Fruit fly (Drosophila melanogaster) whole organism, adult: ENCODE measurements around the gene MBD-like.

Experiments used
- CG11617 ChIP-seq: fragments of 200-800 bp; sonication (Bioruptor generic); optimal IDR thresholded peaks from 2 replicates; lab custom pipeline; 2017; ENCODE audit warnings: mild to moderate bottlenecking, missing biosample characterization, missing genetic modification reagents, missing genetic modification characterization
- CG12768 ChIP-seq: fragments of 200-800 bp; sonication (Bioruptor generic); optimal IDR thresholded peaks from 2 replicates; lab custom pipeline; 2017; ENCODE audit warnings: missing biosample characterization, missing genetic modification characterization, mild to moderate bottlenecking, moderate library complexity, missing genetic modification reagents
- CG14711 ChIP-seq: fragments of 200-800 bp; sonication (Bioruptor generic); optimal IDR thresholded peaks from 2 replicates; lab custom pipeline; 2018; ENCODE audit warnings: missing biosample characterization, mild to moderate bottlenecking, missing genetic modification characterization, moderate library complexity
- CG1620 ChIP-seq: fragments of 200-800 bp; sonication (Bioruptor generic); optimal IDR thresholded peaks from 2 replicates; lab custom pipeline; 2016; ENCODE audit warnings: missing biosample characterization, missing genetic modification characterization
- CG33017 ChIP-seq: fragments of 200-800 bp; sonication (Bioruptor generic); optimal IDR thresholded peaks from 2 replicates; lab custom pipeline; 2018; ENCODE audit warnings: missing biosample characterization, mild to moderate bottlenecking, missing genetic modification characterization, moderate library complexity
- CG5204 ChIP-seq: fragments of 200-800 bp; sonication (Bioruptor generic); optimal IDR thresholded peaks from 2 replicates; lab custom pipeline; 2016; ENCODE audit warnings: missing biosample characterization, missing genetic modification characterization
- CG7045 ChIP-seq: fragments of 200-800 bp; sonication (Bioruptor generic); optimal IDR thresholded peaks from 2 replicates; lab custom pipeline; 2017; ENCODE audit warnings: missing biosample characterization, mild to moderate bottlenecking, missing genetic modification characterization
- CG7101 ChIP-seq: fragments of 200-800 bp; sonication (Bioruptor generic); optimal IDR thresholded peaks from 2 replicates; lab custom pipeline; 2018; ENCODE audit warnings: missing biosample characterization, mild to moderate bottlenecking, missing genetic modification characterization, moderate library complexity
- Clk ChIP-seq: fragments of 200-800 bp; sonication (Bioruptor generic); optimal IDR thresholded peaks from 2 replicates; lab custom pipeline; 2017; ENCODE audit warnings: missing biosample characterization, missing genetic modification characterization
- Crg-1 ChIP-seq: fragments of 200-800 bp; sonication (Bioruptor generic); optimal IDR thresholded peaks from 2 replicates; lab custom pipeline; 2016; ENCODE audit warnings: missing biosample characterization, missing genetic modification characterization
- Mnt ChIP-seq: fragments of 200-800 bp; sonication (Bioruptor generic); optimal IDR thresholded peaks from 2 replicates; lab custom pipeline; 2016; ENCODE audit warnings: missing biosample characterization, mild to moderate bottlenecking, missing genetic modification characterization
- bab1 ChIP-seq: fragments of 200-800 bp; sonication (Bioruptor generic); optimal IDR thresholded peaks from 3 replicates; lab custom pipeline; 2019; ENCODE audit warnings: missing biosample characterization, mild to moderate bottlenecking, missing genetic modification characterization, moderate library complexity
- cic ChIP-seq: fragments of 200-800 bp; sonication (Bioruptor generic); optimal IDR thresholded peaks from 2 replicates; lab custom pipeline; 2017; ENCODE audit warnings: missing biosample characterization, mild to moderate bottlenecking, missing genetic modification characterization, moderate library complexity
- cnc ChIP-seq, 2 experiments: fragments of >200 bp; optimal IDR thresholded peaks; 2 replicates each; lab custom pipeline; 2017
- kay ChIP-seq: fragments of 200-800 bp; sonication (Bioruptor generic); peaks from one replicate; lab custom pipeline; 2016; ENCODE audit warnings: missing biosample characterization, missing genetic modification characterization, borderline replicate concordance
- ovo ChIP-seq: fragments of 200-800 bp; sonication (Bioruptor generic); optimal IDR thresholded peaks from 2 replicates; lab custom pipeline; 2016; ENCODE audit warnings: missing biosample characterization, missing genetic modification characterization
- pad ChIP-seq: fragments of 200-800 bp; sonication (Bioruptor generic); optimal IDR thresholded peaks from 3 replicates; lab custom pipeline; 2017; ENCODE audit warnings: missing biosample characterization, missing genetic modification characterization, mild to moderate bottlenecking, moderate library complexity, missing genetic modification reagents
- tj ChIP-seq: fragments of 200-800 bp; sonication (Bioruptor generic); optimal IDR thresholded peaks from 3 replicates; lab custom pipeline; 2017; ENCODE audit warnings: missing biosample characterization, mild to moderate bottlenecking, missing genetic modification characterization, moderate library complexity
- toe ChIP-seq: fragments of 200-800 bp; sonication (Bioruptor generic); optimal IDR thresholded peaks from 2 replicates; lab custom pipeline; 2016; ENCODE audit warnings: missing biosample characterization, missing genetic modification characterization

MBD-like gene

DNA sequence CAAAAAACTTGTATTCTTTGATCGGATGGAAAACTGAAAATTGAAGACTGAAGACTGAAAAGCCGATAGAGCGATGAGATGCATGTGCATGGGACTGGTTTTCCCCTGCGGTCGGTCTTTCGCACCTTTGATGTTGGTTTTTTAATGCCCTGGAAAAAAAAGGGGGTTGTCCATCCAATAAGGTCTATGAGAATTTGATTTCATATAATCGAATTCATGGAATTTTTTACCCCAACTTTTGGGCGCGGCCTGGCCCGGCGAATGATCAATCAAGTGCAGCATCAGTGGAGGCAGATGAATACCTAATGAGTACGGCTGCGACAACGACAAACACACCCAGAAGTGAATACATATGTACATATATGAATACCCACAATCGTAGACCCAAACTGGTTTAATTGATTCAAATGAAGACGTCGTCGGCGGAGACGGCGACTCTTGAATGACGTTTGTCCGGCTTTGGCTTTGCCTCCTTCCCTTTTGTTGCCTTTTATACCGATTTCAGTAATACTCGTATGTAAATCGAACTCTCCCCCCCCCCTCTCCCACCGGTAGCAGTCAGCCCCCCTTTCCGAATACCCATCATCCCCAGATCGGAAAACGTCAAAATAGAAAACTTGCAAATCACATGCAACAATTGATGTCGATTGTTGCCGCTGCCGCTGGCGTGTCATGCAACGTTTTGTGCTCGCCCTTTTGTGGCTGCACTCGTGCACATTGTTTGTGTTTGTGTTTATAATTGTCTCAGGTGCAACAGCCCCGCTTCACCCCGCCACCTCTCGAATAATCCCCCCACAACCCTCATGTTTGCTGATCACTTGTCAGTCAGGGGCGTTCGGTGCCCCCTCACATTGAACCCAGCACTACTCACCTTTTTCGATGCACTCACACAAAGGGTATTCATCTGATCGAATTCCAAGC, 43.7 kb downstream of the MBD-like start:
- TF ChIP-seq tj (GFP tag; lab: Kevin White, UChicago) (no peak), pad (no peak), kay (GFP tag; lab: Kevin White, UChicago) (no peak), Clk (no peak), CG5204 (GFP tag; lab: Kevin White, UChicago) (no peak)

- TF ChIP-seq CG7101 (tag; lab: Kevin White, UChicago) = no peak
- TF ChIP-seq Crg-1 (GFP tag; lab: Kevin White, UChicago) = no peak
- TF ChIP-seq bab1 (GFP tag; lab: Kevin White, UChicago) = no peak
- no peak for TF ChIP-seq cnc (optimal IDR thresholded peaks at IDR 0.05; lab: Kevin White, UChicago)
- TF ChIP-seq CG7045 (GFP tag; lab: Kevin White, UChicago) = no peak
- no peak for TF ChIP-seq CG11617
- TF ChIP-seq CG12768 (GFP tag; lab: Kevin White, UChicago) = no peak
- no peak for TF ChIP-seq pad
- no peak for TF ChIP-seq kay (GFP tag; lab: Kevin White, UChicago)
- no peak for TF ChIP-seq toe (GFP tag; lab: Kevin White, UChicago)
- no peak for TF ChIP-seq cic (GFP tag; lab: Kevin White, UChicago)
- no peak for TF ChIP-seq CG33017 (tag; lab: Kevin White, UChicago)
- TF ChIP-seq Mnt (GFP tag; lab: Kevin White, UChicago) = no peak
- TF ChIP-seq Clk = no peak
- no peak for TF ChIP-seq CG1620 (GFP tag; lab: Kevin White, UChicago)
Measured at dm6 chr3R:9604445-9605020, 45.0 kb downstream of the MBD-like start.

dm6 chr3R:9605084-9605483, 45.5 kb downstream of the MBD-like start:
- TF ChIP-seq CG7101 (tag; lab: Kevin White, UChicago) = no peak
- no peak for TF ChIP-seq CG14711 (tag; lab: Kevin White, UChicago)
- TF ChIP-seq pad = no peak
- no peak for TF ChIP-seq cnc (optimal IDR thresholded peaks at IDR 0.05; lab: Kevin White, UChicago)
- TF ChIP-seq ovo (GFP tag; lab: Kevin White, UChicago) = no peak
- TF ChIP-seq cic (GFP tag; lab: Kevin White, UChicago) = no peak
- no peak for TF ChIP-seq CG11617
- no peak for TF ChIP-seq Clk

DNA sequence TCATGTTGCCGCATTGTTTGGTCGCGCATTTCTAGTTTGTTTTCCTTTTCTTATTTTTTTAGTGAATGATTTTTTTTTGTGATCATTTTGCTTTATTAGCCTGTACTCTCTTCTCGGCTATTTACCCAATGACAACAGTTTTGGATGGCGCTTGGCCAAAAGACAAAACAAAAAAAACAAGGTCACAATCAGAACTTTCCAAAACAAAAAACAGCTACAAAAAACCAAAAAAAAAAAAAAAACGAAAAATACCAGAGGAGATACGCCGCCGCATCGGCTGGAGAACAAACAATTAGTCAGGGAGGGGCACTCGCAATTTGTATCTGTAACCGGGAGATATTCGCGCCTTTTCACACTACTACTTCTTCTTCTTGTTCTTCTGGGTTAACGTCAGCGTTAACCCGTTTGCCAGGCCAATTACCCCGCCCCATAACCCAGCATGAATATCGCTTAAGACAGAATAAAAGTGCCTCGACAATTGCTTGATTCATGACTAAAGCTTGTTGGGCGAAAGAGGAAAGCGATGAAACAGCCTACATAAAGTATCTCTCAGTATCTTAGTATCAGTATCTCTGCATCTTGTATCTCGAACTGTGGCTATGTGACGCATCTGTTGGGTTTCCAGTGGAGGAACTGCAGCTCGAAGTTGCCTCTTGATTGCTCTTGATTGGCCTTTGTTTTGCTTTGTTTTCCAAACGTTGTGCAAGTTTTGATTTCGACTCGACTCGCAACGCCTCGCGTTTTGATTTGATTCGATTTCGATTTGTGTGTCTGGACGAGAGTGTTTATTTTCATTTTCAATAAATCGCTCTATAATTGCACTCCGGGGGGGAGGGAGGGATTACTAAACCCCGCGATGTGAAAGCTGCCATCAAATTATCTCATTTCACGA, 47.6 kb downstream of the MBD-like start:
- TF ChIP-seq Mnt (GFP tag; lab: Kevin White, UChicago) = no peak
- TF ChIP-seq CG7045 (GFP tag; lab: Kevin White, UChicago) = no peak
- no peak for TF ChIP-seq CG11617
- no peak for TF ChIP-seq CG12768 (GFP tag; lab: Kevin White, UChicago)
- TF ChIP-seq CG1620 (GFP tag; lab: Kevin White, UChicago) = no peak
- no peak for TF ChIP-seq bab1 (GFP tag; lab: Kevin White, UChicago)

dm6 chr3R:9608206-9608605, 48.6 kb downstream of the MBD-like start:
- TF ChIP-seq CG1620 (GFP tag; lab: Kevin White, UChicago) (no peak), CG33017 (tag; lab: Kevin White, UChicago) (no peak), CG7045 (GFP tag; lab: Kevin White, UChicago) (no peak), bab1 (GFP tag; lab: Kevin White, UChicago) (no peak), kay (GFP tag; lab: Kevin White, UChicago) (no peak)
